Fruit fly (Drosophila melanogaster) whole organism, embryonic: Measurements from ENCODE around the gene SmydA-2.

Source experiments
- CG10321 ChIP-seq: fragments of 200-800 bp; sonication (Bioruptor generic); IDR thresholded peaks from 2 replicates; pipeline ENCODE4 v1.3.6; 2022; ENCODE audit warnings: missing biosample characterization, missing genetic modification characterization
- Gug ChIP-seq: fragments of 200-800 bp; sonication (Bioruptor generic); IDR thresholded peaks from 4 replicates; pipeline ENCODE4 v1.3.6; 2022; ENCODE audit warnings: missing biosample characterization, missing genetic modification characterization
- eve ChIP-seq, 2 experiments: fragments of >200 bp; optimal IDR thresholded peaks; 2 replicates each; lab custom pipeline; 2017; ENCODE audit warnings: missing biosample characterization in 2 of 2, missing genetic modification characterization in 2 of 2

- no peak for TF ChIP-seq eve (GFP tag; optimal IDR thresholded peaks at IDR 0.05; lab: Kevin White, UChicago)
- TF ChIP-seq CG10321 (GFP tag; lab: Robert Waterston, UW) = no peak
- peak; percentile 33; the same call in 1 of the 4 replicates for TF ChIP-seq Gug
Measured at dm6 chr3L:19033154-19033811, 30.2 kb upstream of the SmydA-2 start.
